Worm (Caenorhabditis elegans) whole organism, dauer: ENCODE measurements around the gene srlf-17.
A peak's percentile ranks its signal among the peaks of the same experiment; 100 is the strongest.

Experiments used
- unc-62 ChIP-seq: sonication (generic microtip); optimal IDR thresholded peaks from 2 replicates; lab custom pipeline; 2017; ENCODE audit warnings: missing biosample characterization, missing genetic modification reagents, missing genetic modification characterization

The srlf-17 gene

ce11 chrIV:11102608-11103007 lies at the start of gene srlf-17:
srlf-17 (minus strand) TSS chrIV:11102708.
- no peak for TF ChIP-seq unc-62 (GFP tag; lab: Kevin White, UChicago)

- no peak for TF ChIP-seq unc-62 (GFP tag; lab: Kevin White, UChicago)
These were observed 48.3 kb upstream of the srlf-17 start, which contains the start of gene C08F8.2 for ce11 chrIV:11150844-11151243. C08F8.2 (plus strand) TSS chrIV:11150997.

ce11 chrIV:11149454-11150163 lies 47.1 kb upstream of the srlf-17 start, which contains the start of the genes F01G4.6 and pfd-1:
F01G4.6 (minus strand) TSS chrIV:11149504.
pfd-1 (plus strand) TSS chrIV:11150113.
- TF ChIP-seq unc-62 (GFP tag; lab: Kevin White, UChicago): peak; percentile 13

ce11 chrIV:11148788-11149366 lies 46.4 kb upstream of the srlf-17 start:
- TF ChIP-seq unc-62 (GFP tag; lab: Kevin White, UChicago): no peak

- no peak for TF ChIP-seq unc-62 (GFP tag; lab: Kevin White, UChicago)
These were observed 44.5 kb upstream of the srlf-17 start, which contains the start of gene pigq-1 for ce11 chrIV:11146962-11147470. pigq-1 (minus strand) TSS chrIV:11147247.

ce11 chrIV:11146492-11146891 lies 44.0 kb upstream of the srlf-17 start:
- TF ChIP-seq unc-62 (GFP tag; lab: Kevin White, UChicago): no peak

ce11 chrIV:11145929-11146339 lies 43.4 kb upstream of the srlf-17 start:
- no peak for TF ChIP-seq unc-62 (GFP tag; lab: Kevin White, UChicago)

ce11 chrIV:11143228-11143444 lies 40.6 kb upstream of the srlf-17 start, which contains the start of gene F01G4.4:
F01G4.4 (plus strand) TSS chrIV:11143345.
- no peak for TF ChIP-seq unc-62 (GFP tag; lab: Kevin White, UChicago)

- TF ChIP-seq unc-62 (GFP tag; lab: Kevin White, UChicago): no peak
These were observed 40.1 kb upstream of the srlf-17 start, which contains the start of gene skih-2 for ce11 chrIV:11142314-11143227. skih-2 (minus strand) TSS chrIV:11142364.

ce11 chrIV:11131268-11131667 lies 28.8 kb upstream of the srlf-17 start, which contains the start of gene ard-1:
ard-1 (plus strand) TSS chrIV:11131279.
- no peak for TF ChIP-seq unc-62 (GFP tag; lab: Kevin White, UChicago)

ce11 chrIV:11130774-11131173 lies 28.3 kb upstream of the srlf-17 start:
- TF ChIP-seq unc-62 (GFP tag; lab: Kevin White, UChicago): no peak

- no peak for TF ChIP-seq unc-62 (GFP tag; lab: Kevin White, UChicago)
These were observed 23.5 kb upstream of the srlf-17 start for ce11 chrIV:11126028-11126427.

- TF ChIP-seq unc-62 (GFP tag; lab: Kevin White, UChicago): no peak
These were observed 23.3 kb upstream of the srlf-17 start, which contains the start of gene swsn-4 for ce11 chrIV:11126004-11126027. swsn-4 (plus strand) TSS chrIV:11126024.

- TF ChIP-seq unc-62 (GFP tag; lab: Kevin White, UChicago): no peak
These were observed 23.1 kb upstream of the srlf-17 start for ce11 chrIV:11125604-11126003.

- no peak for TF ChIP-seq unc-62 (GFP tag; lab: Kevin White, UChicago)
These were observed 22.7 kb upstream of the srlf-17 start for ce11 chrIV:11125200-11125599.

- no peak for TF ChIP-seq unc-62 (GFP tag; lab: Kevin White, UChicago)
These were observed 22.2 kb upstream of the srlf-17 start, which contains the start of gene spo-11 for ce11 chrIV:11124674-11125073. spo-11 (minus strand) TSS chrIV:11124862.
